Fruit fly (Drosophila melanogaster): ENCODE measurements around the gene dsb.

dsb gene

dm6 chr3L:1876215-1876625, 33.8 kb downstream of the dsb start, which contains the start of gene dre4 (continued):
- no peak for TF ChIP-seq Hr78 (GFP tag; optimal IDR thresholded peaks at IDR 0.05)
- TF ChIP-seq Bteb2 (GFP tag; optimal IDR thresholded peaks at IDR 0.05): peak; percentile 62
- peak; percentile 49 for TF ChIP-seq CG4730 (GFP tag; IDR thresholded peaks at IDR 0.05)
- peak; percentile 18; the same call in 1 of the 2 replicates for TF ChIP-seq dimm (GFP tag; IDR thresholded peaks at IDR 0.05)
- no peak for TF ChIP-seq CG7963 (GFP tag; IDR thresholded peaks at IDR 0.05; ENCODE audit: partially characterized antibody)
- TF ChIP-seq trh (GFP tag; optimal IDR thresholded peaks at IDR 0.05): no peak
- TF ChIP-seq CG6272 (GFP tag; IDR thresholded peaks at IDR 0.05): peak; percentile 47; the same call in 1 of the 2 replicates
- peak; percentile 70 for TF ChIP-seq CG31441 (GFP tag; IDR thresholded peaks at IDR 0.05)
- TF ChIP-seq CG4707 (GFP tag; optimal IDR thresholded peaks at IDR 0.05): peak; percentile 4
- no peak for TF ChIP-seq CG6854 (GFP tag; optimal IDR thresholded peaks at IDR 0.05)
- TF ChIP-seq CG11398 (GFP tag; optimal IDR thresholded peaks at IDR 0.05): peak; percentile 26
- no peak for TF ChIP-seq Dfd (GFP tag; optimal IDR thresholded peaks at IDR 0.05)
- peak; percentile 20 for TF ChIP-seq ftz-f1 (GFP tag; optimal IDR thresholded peaks at IDR 0.05)
- TF ChIP-seq ranshi (GFP tag; IDR thresholded peaks at IDR 0.05): peak; percentile 79
- TF ChIP-seq dysf (GFP tag; IDR thresholded peaks at IDR 0.05): peak; percentile 64
- TF ChIP-seq CG17328 (GFP tag; IDR thresholded peaks at IDR 0.05): peak; percentile 69
- TF ChIP-seq CG15011 (GFP tag; optimal IDR thresholded peaks at IDR 0.05): peak; percentile 27
- no peak for TF ChIP-seq Hand (GFP tag; optimal IDR thresholded peaks at IDR 0.05)
- peak; percentile 66 for TF ChIP-seq Atf-2 (GFP tag; optimal IDR thresholded peaks at IDR 0.05)
- peak; percentile 54 for TF ChIP-seq CG1233 (GFP tag; optimal IDR thresholded peaks at IDR 0.05)
- TF ChIP-seq pfk (GFP tag; optimal IDR thresholded peaks at IDR 0.05): no peak
- TF ChIP-seq ato (GFP tag; IDR thresholded peaks at IDR 0.05; ENCODE audit: partially characterized antibody): no peak
- TF ChIP-seq Hr39 (optimal IDR thresholded peaks at IDR 0.05): no peak
- TF ChIP-seq CG14441 (GFP tag; IDR thresholded peaks at IDR 0.05): peak; percentile 65
- peak; percentile 79 for TF ChIP-seq trem (tag; optimal IDR thresholded peaks at IDR 0.05)
- no peak for TF ChIP-seq twi (tag; optimal IDR thresholded peaks at IDR 0.05)
- TF ChIP-seq gem (tag; optimal IDR thresholded peaks at IDR 0.05): peak; percentile 80
- TF ChIP-seq onecut (GFP tag; IDR thresholded peaks at IDR 0.05): peak; percentile 40; the same call in 1 of the 2 replicates
- TF ChIP-seq Blimp-1 (GFP tag; optimal IDR thresholded peaks at IDR 0.05): peak; percentile 72
- peak; percentile 9 for TF ChIP-seq cwo (GFP tag; optimal IDR thresholded peaks at IDR 0.05)
- peak; percentile 90 for TF ChIP-seq CG34422 (GFP tag; IDR thresholded peaks at IDR 0.05)
- peak; percentile 32; the same call in 1 of the 2 replicates for TF ChIP-seq sens-2 (GFP tag; IDR thresholded peaks at IDR 0.05)
- TF ChIP-seq CG10654 (GFP tag; optimal IDR thresholded peaks at IDR 0.05): peak; percentile 57
- TF ChIP-seq CG33213 (GFP tag; optimal IDR thresholded peaks at IDR 0.05): peak; percentile 88
- peak; percentile 17 for TF ChIP-seq CG12071 (GFP tag; optimal IDR thresholded peaks at IDR 0.05)
- TF ChIP-seq Nf-YB (GFP tag; optimal IDR thresholded peaks at IDR 0.05): peak; percentile 14
- TF ChIP-seq CG5953 (GFP tag; IDR thresholded peaks at IDR 0.05): peak; percentile 36; the same call in 1 of the 2 replicates
- TF ChIP-seq Stat92E (GFP tag; optimal IDR thresholded peaks at IDR 0.05): peak in 1 of 3 experiments; percentile 54
- peak; percentile 45; the same call in 1 of the 2 replicates for TF ChIP-seq esg (GFP tag; conservative IDR thresholded peaks at IDR 0.05)
- no peak for TF ChIP-seq CG11560 (tag; IDR thresholded peaks at IDR 0.05)
- TF ChIP-seq prd (optimal IDR thresholded peaks at IDR 0.05): no peak
- TF ChIP-seq prd (GFP tag; IDR thresholded peaks at IDR 0.05): peak; percentile 82
- TF ChIP-seq Fer1 (GFP tag; optimal IDR thresholded peaks at IDR 0.05): peak; percentile 80
- TF ChIP-seq repo (GFP tag; optimal IDR thresholded peaks at IDR 0.05): peak; percentile 34
- TF ChIP-seq HHEX (GFP tag; optimal IDR thresholded peaks at IDR 0.05): peak; percentile 64
- 0 out of 3 replicates have a peak, but pooled peaks have one; percentile 52 for TF ChIP-seq ken (GFP tag; IDR thresholded peaks at IDR 0.05)
- peak; percentile 25 for TF ChIP-seq CG13123 (GFP tag; optimal IDR thresholded peaks at IDR 0.05)
- peak in 1 of 2 experiments; percentile 46 for TF ChIP-seq crp (GFP tag; optimal IDR thresholded peaks at IDR 0.05)
- peak; percentile 47 for TF ChIP-seq CG18011 (GFP tag; optimal IDR thresholded peaks at IDR 0.05)
- peak; percentile 63 for TF ChIP-seq Hr3 (GFP tag; optimal IDR thresholded peaks at IDR 0.05)

All from whole organism, embryonic.